Fruit fly (Drosophila melanogaster): ENCODE measurements around the gene CG33912.

Gene CG33912

dm6 chr3L:20771891-20772646 is 16.6 kb upstream of the CG33912 start (continued):
- peak; percentile 30 for TF ChIP-seq Deaf1 (tag; optimal IDR thresholded peaks at IDR 0.05)
- 0 out of 3 replicates have a peak, but pooled peaks have one; percentile 11 for TF ChIP-seq CG3726 (GFP tag; IDR thresholded peaks at IDR 0.05)
- no peak for TF ChIP-seq hbn (GFP tag; IDR thresholded peaks at IDR 0.05; ENCODE audit: partially characterized antibody)
- TF ChIP-seq dimm (GFP tag; IDR thresholded peaks at IDR 0.05), result peak; percentile 51
- TF ChIP-seq CG1603 (tag; optimal IDR thresholded peaks at IDR 0.05), result peak; percentile 86
- peak; percentile 78 for TF ChIP-seq CG18476 (GFP tag; optimal IDR thresholded peaks at IDR 0.05)
- peak; percentile 84 for TF ChIP-seq Fer3 (tag; optimal IDR thresholded peaks at IDR 0.05)
- no peak for TF ChIP-seq psq (GFP tag; optimal IDR thresholded peaks at IDR 0.05)
- TF ChIP-seq Rfx (GFP tag; IDR thresholded peaks at IDR 0.05), result peak; percentile 87
- TF ChIP-seq CG1792 (GFP tag; optimal IDR thresholded peaks at IDR 0.05), result peak; percentile 29
- TF ChIP-seq CG11398 (GFP tag; optimal IDR thresholded peaks at IDR 0.05), result peak; percentile 70
- peak; percentile 63 for TF ChIP-seq ems (GFP tag; optimal IDR thresholded peaks at IDR 0.05)
- peak; percentile 12 for TF ChIP-seq CG15696 (tag; optimal IDR thresholded peaks at IDR 0.05)
- TF ChIP-seq tio (GFP tag; optimal IDR thresholded peaks at IDR 0.05), result peak; percentile 71
- TF ChIP-seq CG4282 (GFP tag; optimal IDR thresholded peaks at IDR 0.05), result no peak
- peak in 1 of 2 experiments; percentile 75 for TF ChIP-seq Eip74EF (GFP tag; optimal IDR thresholded peaks at IDR 0.05)
- TF ChIP-seq fd3F (GFP tag; optimal IDR thresholded peaks at IDR 0.05), result peak; percentile 75
- peak; percentile 49 for TF ChIP-seq lbe (GFP tag; optimal IDR thresholded peaks at IDR 0.05)
- no peak for TF ChIP-seq CG42726 (GFP tag; IDR thresholded peaks at IDR 0.05; ENCODE audit: partially characterized antibody)
- no peak for TF ChIP-seq Lim3 (GFP tag; IDR thresholded peaks at IDR 0.05)
- no peak for TF ChIP-seq CG4328 (GFP tag; optimal IDR thresholded peaks at IDR 0.05)
- TF ChIP-seq wdn (GFP tag; IDR thresholded peaks at IDR 0.05), result peak; percentile 58; the same call in 1 of the 2 replicates
- TF ChIP-seq tll (GFP tag; optimal IDR thresholded peaks at IDR 0.05), result no peak
- no peak for TF ChIP-seq BEAF-32 (GFP tag; optimal IDR thresholded peaks at IDR 0.05)
- peak; percentile 89 for TF ChIP-seq CG32532 (GFP tag; IDR thresholded peaks at IDR 0.05)
- no peak for TF ChIP-seq kni (GFP tag; optimal IDR thresholded peaks at IDR 0.05)
- peak; percentile 77 for TF ChIP-seq bab2 (GFP tag; optimal IDR thresholded peaks at IDR 0.05)
- no peak for TF ChIP-seq HLH4C (GFP tag; IDR thresholded peaks at IDR 0.05; ENCODE audit: partially characterized antibody)
- TF ChIP-seq zfh2 (GFP tag; optimal IDR thresholded peaks at IDR 0.05), result peak; percentile 64
- peak; percentile 49; the same call in 1 of the 3 replicates for TF ChIP-seq CG11093 (GFP tag; IDR thresholded peaks at IDR 0.05)
- TF ChIP-seq NK7.1 (GFP tag; optimal IDR thresholded peaks at IDR 0.05), result peak; percentile 13
- peak; percentile 75 for TF ChIP-seq ap (GFP tag; IDR thresholded peaks at IDR 0.05)
- TF ChIP-seq Elba2 (GFP tag; optimal IDR thresholded peaks at IDR 0.05), result peak; percentile 62
- peak; percentile 50 for TF ChIP-seq kay (GFP tag; optimal IDR thresholded peaks at IDR 0.05)
- TF ChIP-seq Six4 (GFP tag; optimal IDR thresholded peaks at IDR 0.05), result peak; percentile 58
- TF ChIP-seq trh (GFP tag; optimal IDR thresholded peaks at IDR 0.05), result peak; percentile 16
- TF ChIP-seq CkIIα-i1 (GFP tag; IDR thresholded peaks at IDR 0.05), result no peak
- peak; percentile 48 for TF ChIP-seq CG3407 (GFP tag; optimal IDR thresholded peaks at IDR 0.05)
- TF ChIP-seq CG2678 (tag; optimal IDR thresholded peaks at IDR 0.05), result peak; percentile 84
- peak; percentile 80 for TF ChIP-seq CG10366 (GFP tag; IDR thresholded peaks at IDR 0.05)
- no peak for TF ChIP-seq CG1832 (GFP tag; optimal IDR thresholded peaks at IDR 0.05)
- TF ChIP-seq grn (GFP tag; optimal IDR thresholded peaks at IDR 0.05), result no peak
- TF ChIP-seq CG12391 (tag; optimal IDR thresholded peaks at IDR 0.05), result peak; percentile 84
- TF ChIP-seq CG5245 (GFP tag; optimal IDR thresholded peaks at IDR 0.05), result peak; percentile 76
- peak; percentile 69 for TF ChIP-seq Dad (GFP tag; optimal IDR thresholded peaks at IDR 0.05)
- peak; percentile 70 for TF ChIP-seq grau (tag; optimal IDR thresholded peaks at IDR 0.05)
- peak; percentile 84 for TF ChIP-seq lilli (GFP tag; optimal IDR thresholded peaks at IDR 0.05)
- TF ChIP-seq Dek (tag; optimal IDR thresholded peaks at IDR 0.05), result peak; percentile 78
- TF ChIP-seq Atf6 (GFP tag; IDR thresholded peaks at IDR 0.05), result peak; percentile 80

Measured in whole organism, embryonic.